Fruit fly (Drosophila melanogaster) whole organism, embryonic: ENCODE measurements around the gene ric8a.

Experiments used
- Abd-B ChIP-seq: fragments of 200-800 bp; sonication (Bioruptor generic); optimal IDR thresholded peaks from 2 replicates; lab custom pipeline; 2018; ENCODE audit warnings: missing biosample characterization, mild to moderate bottlenecking, missing genetic modification characterization, moderate library complexity
- CG2678 ChIP-seq: fragments of 200-800 bp; sonication (Bioruptor generic); optimal IDR thresholded peaks from 3 replicates; lab custom pipeline; 2019; ENCODE audit warnings: missing biosample characterization, mild to moderate bottlenecking, missing genetic modification characterization, moderate library complexity
- CG33213 ChIP-seq: fragments of 200-800 bp; sonication (Bioruptor generic); optimal IDR thresholded peaks from 3 replicates; lab custom pipeline; 2016; ENCODE audit warnings: missing biosample characterization, missing genetic modification characterization
- CG6791 ChIP-seq: fragments of 200-800 bp; sonication (Bioruptor generic); IDR thresholded peaks from 3 replicates; pipeline ENCODE4 v1.3.6; 2022; ENCODE audit warnings: missing biosample characterization, missing genetic modification characterization; ENCODE audit not compliant: partially characterized antibody
- Gsc ChIP-seq: fragments of 200-800 bp; sonication (Bioruptor generic); IDR thresholded peaks from 2 replicates; pipeline ENCODE4 v1.3.6; 2022; ENCODE audit warnings: missing biosample characterization, missing genetic modification characterization
- HLH3B ChIP-seq: fragments of 200-800 bp; sonication (Bioruptor generic); IDR thresholded peaks from 2 replicates; pipeline ENCODE4 v1.3.6; 2022; ENCODE audit warnings: missing biosample characterization, missing genetic modification characterization
- HLHmδ ChIP-seq: fragments of 200-800 bp; sonication (Bioruptor generic); optimal IDR thresholded peaks from 2 replicates; lab custom pipeline; 2018; ENCODE audit warnings: missing biosample characterization, mild to moderate bottlenecking, missing genetic modification characterization, moderate library complexity
- btn ChIP-seq: fragments of 200-800 bp; sonication (Bioruptor generic); optimal IDR thresholded peaks from 2 replicates; lab custom pipeline; 2016; ENCODE audit warnings: missing biosample characterization, missing genetic modification characterization
- ems ChIP-seq: fragments of 200-800 bp; sonication (Bioruptor generic); optimal IDR thresholded peaks from 3 replicates; lab custom pipeline; 2016; ENCODE audit warnings: missing biosample characterization, missing genetic modification characterization
- ssp ChIP-seq: fragments of 200-800 bp; sonication (Bioruptor generic); IDR thresholded peaks from 2 replicates; pipeline ENCODE4 v1.3.6; 2022; ENCODE audit warnings: missing biosample characterization, missing genetic modification characterization

dm6 chrX:9243417-9243884, 12.5 kb upstream of the ric8a start, which contains the start of the genes mxc and Larp7:
- TF ChIP-seq CG33213 (GFP tag; lab: Kevin White, UChicago) (peak; percentile 48), Gsc (GFP tag; lab: Robert Waterston, UW) (no peak), ems (GFP tag; lab: Kevin White, UChicago) (peak; percentile 37), btn (GFP tag; lab: Kevin White, UChicago) (no peak), CG6791 (GFP tag; lab: Robert Waterston, UW) (peak; percentile 70; the same call in 2 of the 3 replicates), HLH3B (GFP tag; lab: Robert Waterston, UW) (no peak; the same call in 1 of the 2 replicates), Abd-B (peak; percentile 66), ssp (GFP tag; lab: Robert Waterston, UW) (peak; percentile 55), HLHmδ (GFP tag; lab: Kevin White, UChicago) (no peak), CG2678 (tag; lab: Kevin White, UChicago) (no peak)
